Fruit fly (Drosophila melanogaster) whole organism, pupa: ENCODE data around the gene RtGEF.

Experiments
- CG10348 ChIP-seq: fragments of 200-800 bp; sonication (Bioruptor generic); IDR thresholded peaks from 2 replicates; pipeline ENCODE4 v1.3.6; 2022; ENCODE audit warnings: missing biosample characterization, missing genetic modification characterization
- CG12605 ChIP-seq: fragments of 200-800 bp; sonication (Bioruptor generic); IDR thresholded peaks from 2 replicates; pipeline ENCODE4 v1.3.6; 2022; ENCODE audit warnings: missing biosample characterization, missing genetic modification characterization
- CG14655 ChIP-seq: fragments of 200-800 bp; sonication (Bioruptor generic); optimal IDR thresholded peaks from 3 replicates; lab custom pipeline; 2017; ENCODE audit warnings: mild to moderate bottlenecking, missing biosample characterization, missing genetic modification reagents, missing genetic modification characterization
- CG17806 ChIP-seq: fragments of 200-800 bp; sonication (Bioruptor generic); optimal IDR thresholded peaks from 2 replicates; lab custom pipeline; 2018; ENCODE audit warnings: missing biosample characterization, mild to moderate bottlenecking, missing genetic modification characterization, moderate library complexity
- CG32121 ChIP-seq: fragments of 200-800 bp; sonication (Bioruptor generic); IDR thresholded peaks from 2 replicates; pipeline ENCODE4 v1.3.6; 2022; ENCODE audit warnings: missing biosample characterization, missing genetic modification characterization
- CG4496 ChIP-seq: fragments of 200-800 bp; sonication (Bioruptor generic); IDR thresholded peaks from 3 replicates; pipeline ENCODE4 v1.3.6; 2022; ENCODE audit warnings: missing biosample characterization, missing genetic modification characterization
- CG8159 ChIP-seq: fragments of 200-800 bp; sonication (Bioruptor generic); optimal IDR thresholded peaks from 3 replicates; lab custom pipeline; 2018; ENCODE audit warnings: missing biosample characterization, mild to moderate bottlenecking, missing genetic modification characterization, moderate library complexity
- CG8301 ChIP-seq: fragments of 200-800 bp; sonication (Bioruptor generic); optimal IDR thresholded peaks from 2 replicates; lab custom pipeline; 2018; ENCODE audit warnings: missing biosample characterization, mild to moderate bottlenecking, missing genetic modification characterization
- EcR ChIP-seq: fragments of 200-800 bp; sonication (Bioruptor generic); optimal IDR thresholded peaks from 3 replicates; lab custom pipeline; 2019; ENCODE audit warnings: missing biosample characterization, missing genetic modification characterization, mild to moderate bottlenecking, moderate library complexity, missing genetic modification reagents
- Pif1A ChIP-seq: fragments of 200-800 bp; sonication (Bioruptor generic); optimal IDR thresholded peaks from 3 replicates; lab custom pipeline; 2016; ENCODE audit warnings: missing biosample characterization, missing genetic modification characterization
- Pif1B ChIP-seq: fragments of 200-800 bp; sonication (Bioruptor generic); optimal IDR thresholded peaks from 3 replicates; lab custom pipeline; 2016; ENCODE audit warnings: missing biosample characterization, missing genetic modification characterization
- Snoo ChIP-seq: fragments of 200-800 bp; sonication (Bioruptor generic); optimal IDR thresholded peaks from 3 replicates; lab custom pipeline; 2017; ENCODE audit warnings: missing biosample characterization, mild to moderate bottlenecking, missing genetic modification characterization, inconsistent platforms
- fd96Ca ChIP-seq: fragments of 200-800 bp; sonication (Bioruptor generic); IDR thresholded peaks from 3 replicates; pipeline ENCODE4 v1.3.6; 2022; ENCODE audit warnings: missing biosample characterization, missing genetic modification characterization
- rn ChIP-seq: fragments of 200-800 bp; sonication (Bioruptor generic); IDR thresholded peaks from 2 replicates; pipeline ENCODE4 v1.3.6; 2022; ENCODE audit warnings: missing biosample characterization, missing genetic modification characterization

DNA sequence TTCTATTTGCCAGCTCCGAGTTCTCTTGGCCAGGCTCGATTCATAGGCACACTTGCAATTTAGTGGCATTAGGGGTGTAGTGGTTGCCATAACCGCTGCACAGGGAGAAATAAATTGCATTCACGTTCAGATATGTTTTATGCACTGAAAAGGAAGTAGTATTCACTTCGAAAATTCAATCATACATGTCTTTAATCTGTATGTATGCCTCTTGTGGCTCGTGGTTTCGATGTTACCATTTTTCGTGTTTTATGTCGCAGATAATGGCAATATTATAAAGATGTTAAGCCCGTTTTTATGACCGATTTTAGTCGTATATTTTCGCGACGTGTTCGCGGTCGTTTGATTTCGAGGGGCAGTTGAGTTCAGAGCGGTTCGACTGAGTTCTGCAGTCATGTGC, 21.7 kb upstream of the RtGEF start:
- TF ChIP-seq CG32121 (GFP tag; lab: Robert Waterston, UW) (peak; percentile 53; the same call in 1 of the 2 replicates), CG8159 (tag; lab: Kevin White, UChicago) (no peak), rn (GFP tag; lab: Robert Waterston, UW) (no peak), CG8301 (tag; lab: Kevin White, UChicago) (peak; percentile 84), EcR (no peak), CG17806 (tag; lab: Kevin White, UChicago) (no peak), fd96Ca (GFP tag; lab: Robert Waterston, UW) (peak; percentile 76), CG14655 (GFP tag; lab: Kevin White, UChicago) (peak; percentile 80), Pif1B (GFP tag; lab: Kevin White, UChicago) (no peak), CG10348 (GFP tag; lab: Robert Waterston, UW) (no peak; the same call in 1 of the 2 replicates), CG12605 (GFP tag; lab: Robert Waterston, UW) (no peak), CG4496 (GFP tag; lab: Robert Waterston, UW) (peak; percentile 81; the same call in 2 of the 3 replicates), Pif1A (GFP tag; lab: Kevin White, UChicago) (peak; percentile 29), Snoo (tag; lab: Kevin White, UChicago) (no peak)
